Worm (Caenorhabditis elegans): ENCODE measurements around the gene dnc-2.

dnc-2 gene

DNA sequence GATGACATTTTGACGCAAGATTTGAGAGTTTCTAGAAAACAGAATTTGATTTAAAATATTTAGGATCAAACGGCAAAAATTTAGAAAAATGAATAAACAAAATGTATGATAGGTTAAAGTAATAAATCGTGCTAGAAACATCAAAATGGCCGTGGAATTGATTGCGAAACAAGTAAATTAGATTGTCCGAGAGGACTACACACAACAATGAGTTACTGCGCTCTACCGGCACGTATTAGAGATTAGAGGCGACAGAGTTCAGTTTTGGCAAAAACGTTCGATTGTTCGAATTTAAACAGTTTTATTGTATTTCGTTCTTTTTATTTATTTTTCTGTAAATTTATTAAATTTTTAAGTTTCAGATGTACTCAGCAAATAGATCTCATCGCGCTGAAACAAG lies at the start of gene dnc-2, which contains the start of gene bcl-7:
dnc-2 (minus strand) TSS at position 33 of the 400 bp plus-strand sequence.
bcl-7 (plus strand) TSS at position 363 of the 400 bp plus-strand sequence.
- TF ChIP-seq him-1 (tag; optimal IDR thresholded peaks at IDR 0.05) (no peak), dao-5 (tag; optimal IDR thresholded peaks at IDR 0.05) (no peak), W03F9.2 (tag; optimal IDR thresholded peaks at IDR 0.05) (peak; percentile 8)

- TF ChIP-seq W03F9.2 (tag; optimal IDR thresholded peaks at IDR 0.05): no peak
- no peak for TF ChIP-seq him-1 (tag; optimal IDR thresholded peaks at IDR 0.05)
These were observed 49.6 kb upstream of the dnc-2 start, which contains the start of gene mlp-1 for ce11 chrIII:5975005-5975730. TSS of gene mlp-1 (minus strand) at chrIII:5975055.

- TF ChIP-seq dao-5 (tag; optimal IDR thresholded peaks at IDR 0.05) (no peak), him-1 (tag; optimal IDR thresholded peaks at IDR 0.05) (no peak), W03F9.2 (tag; optimal IDR thresholded peaks at IDR 0.05) (no peak)
These were observed 42.1 kb upstream of the dnc-2 start for ce11 chrIII:5967640-5968039.

DNA sequence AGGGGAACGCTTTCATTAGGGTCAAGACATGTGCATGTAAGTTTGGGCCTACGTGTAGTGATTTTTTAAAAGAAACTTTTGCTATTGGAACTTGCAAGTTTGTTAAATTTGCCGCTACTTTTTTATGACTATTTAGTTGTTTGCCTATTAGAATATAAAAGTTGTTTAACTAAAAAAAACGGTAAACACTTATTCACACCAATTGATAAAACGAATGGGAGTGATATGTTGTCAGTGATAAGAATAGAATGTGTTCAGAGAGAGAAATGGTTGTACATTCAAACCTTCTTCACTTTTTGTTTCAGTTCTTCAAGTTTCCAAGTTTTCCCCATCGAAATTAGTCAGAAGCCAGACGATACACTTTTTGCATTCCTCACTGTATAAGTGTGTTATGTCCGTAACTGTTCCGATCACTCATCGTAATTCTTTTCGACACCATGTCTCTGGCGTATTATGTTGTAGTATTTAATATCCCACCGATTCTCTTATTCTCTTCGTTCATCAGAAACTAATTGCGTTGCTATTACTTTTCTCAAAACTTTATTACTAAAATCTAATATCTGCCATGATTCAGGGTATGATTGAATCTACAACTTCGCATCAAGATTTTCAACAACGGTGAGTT lies 40.4 kb upstream of the dnc-2 start, which contains the start of gene dct-6:
dct-6 (plus strand) TSS at position 575 of the 625 bp plus-strand sequence.
- TF ChIP-seq dao-5 (tag; optimal IDR thresholded peaks at IDR 0.05): no peak
- no peak for TF ChIP-seq W03F9.2 (tag; optimal IDR thresholded peaks at IDR 0.05)
- no peak for TF ChIP-seq him-1 (tag; optimal IDR thresholded peaks at IDR 0.05)

- no peak for TF ChIP-seq dao-5 (tag; optimal IDR thresholded peaks at IDR 0.05)
- TF ChIP-seq him-1 (tag; optimal IDR thresholded peaks at IDR 0.05): no peak
- TF ChIP-seq W03F9.2 (tag; optimal IDR thresholded peaks at IDR 0.05): no peak
These were observed 39.8 kb upstream of the dnc-2 start for ce11 chrIII:5965368-5965767.

ce11 chrIII:5964058-5964632 lies 38.6 kb upstream of the dnc-2 start:
- TF ChIP-seq him-1 (tag; optimal IDR thresholded peaks at IDR 0.05): no peak
- TF ChIP-seq dao-5 (tag; optimal IDR thresholded peaks at IDR 0.05): no peak
- TF ChIP-seq W03F9.2 (tag; optimal IDR thresholded peaks at IDR 0.05): no peak

DNA sequence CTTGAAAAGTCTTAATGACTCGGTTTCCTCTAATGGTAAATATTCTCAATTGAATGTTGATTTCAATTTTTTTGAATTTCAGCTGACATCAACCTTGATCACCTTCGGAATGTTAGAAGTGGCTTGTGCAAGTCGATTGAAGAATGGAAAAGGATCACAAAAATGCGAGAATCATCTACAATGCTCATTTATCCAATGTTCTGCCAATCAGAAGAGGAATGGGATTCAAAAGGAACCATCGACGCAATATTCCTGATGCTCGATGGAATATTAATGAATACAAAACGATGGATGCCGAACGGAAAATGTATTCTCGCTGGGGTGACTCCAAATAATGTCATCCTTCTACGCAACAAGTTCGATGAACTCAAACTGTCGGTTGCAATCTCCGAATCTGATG lies 36.0 kb upstream of the dnc-2 start:
- no peak for TF ChIP-seq W03F9.2 (tag; optimal IDR thresholded peaks at IDR 0.05)
- no peak for TF ChIP-seq dao-5 (tag; optimal IDR thresholded peaks at IDR 0.05)
- no peak for TF ChIP-seq him-1 (tag; optimal IDR thresholded peaks at IDR 0.05)

DNA sequence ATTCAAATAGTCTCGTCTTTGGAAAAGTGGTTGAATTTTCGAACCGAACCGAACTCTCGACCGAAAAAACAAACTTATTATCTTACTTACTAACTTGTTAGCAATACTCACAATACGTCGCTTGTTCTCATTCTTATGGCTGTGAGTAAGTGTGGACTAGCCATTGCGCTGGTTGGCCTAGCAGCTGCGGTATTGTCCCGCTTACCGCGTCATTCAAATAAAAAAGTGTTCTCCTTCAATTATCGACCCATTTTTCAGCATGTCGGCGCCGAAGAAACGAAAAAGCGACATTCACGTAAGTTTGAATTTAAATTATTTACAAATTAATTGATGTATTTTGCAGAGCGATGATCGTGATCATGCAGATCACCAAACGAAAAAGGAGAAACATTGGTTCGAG lies 33.5 kb upstream of the dnc-2 start:
- no peak for TF ChIP-seq W03F9.2 (tag; optimal IDR thresholded peaks at IDR 0.05)
- no peak for TF ChIP-seq him-1 (tag; optimal IDR thresholded peaks at IDR 0.05)
- TF ChIP-seq dao-5 (tag; optimal IDR thresholded peaks at IDR 0.05): no peak

DNA sequence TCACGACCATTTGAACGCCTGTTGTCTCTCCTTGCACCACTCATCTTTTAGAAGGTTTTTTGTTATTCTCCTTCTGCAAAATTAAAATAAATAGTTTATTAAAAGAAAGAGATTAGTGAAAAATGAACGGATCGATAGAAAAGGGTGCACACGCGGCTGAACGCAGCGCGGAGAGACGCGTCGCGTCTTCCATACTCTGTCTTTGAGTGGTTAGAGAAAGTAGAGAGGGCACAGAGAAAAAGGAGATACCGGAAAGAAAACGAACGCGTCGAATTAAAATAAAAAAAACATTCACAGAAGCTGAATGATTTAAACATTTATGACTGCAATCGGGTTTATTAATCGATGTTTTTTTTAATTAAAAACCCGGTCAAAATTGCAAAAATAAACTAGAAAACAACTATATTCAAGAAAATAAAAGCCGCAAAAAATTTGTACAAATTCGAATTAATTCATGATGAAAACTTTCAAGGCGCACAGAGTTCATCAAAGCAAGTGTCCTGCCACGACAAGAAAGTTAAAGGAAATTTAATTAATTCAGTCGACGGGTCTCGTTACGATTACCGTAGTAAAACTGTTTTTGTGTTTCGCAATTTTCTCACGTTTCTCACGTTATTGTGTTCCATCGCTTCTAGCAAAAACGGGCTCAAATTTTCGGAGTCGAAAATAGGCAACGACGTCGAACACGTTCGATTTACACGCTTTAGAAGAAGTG lies 32.8 kb upstream of the dnc-2 start, which contains the start of the genes nono-1 and nop-1:
nono-1 (minus strand) TSS at position 75 of the 715 bp plus-strand sequence.
nop-1 (plus strand) TSS at position 551 of the 715 bp plus-strand sequence.
- TF ChIP-seq W03F9.2 (tag; optimal IDR thresholded peaks at IDR 0.05): peak; percentile 51
- TF ChIP-seq him-1 (tag; optimal IDR thresholded peaks at IDR 0.05): no peak

ce11 chrIII:5953913-5954290 lies 28.3 kb upstream of the dnc-2 start:
- no peak for TF ChIP-seq dao-5 (tag; optimal IDR thresholded peaks at IDR 0.05)
- TF ChIP-seq W03F9.2 (tag; optimal IDR thresholded peaks at IDR 0.05): no peak
- no peak for TF ChIP-seq him-1 (tag; optimal IDR thresholded peaks at IDR 0.05)

- TF ChIP-seq him-1 (tag; optimal IDR thresholded peaks at IDR 0.05): no peak
- no peak for TF ChIP-seq dao-5 (tag; optimal IDR thresholded peaks at IDR 0.05)
- no peak for TF ChIP-seq W03F9.2 (tag; optimal IDR thresholded peaks at IDR 0.05)
These were observed 27.7 kb upstream of the dnc-2 start for ce11 chrIII:5953041-5953912.

DNA sequence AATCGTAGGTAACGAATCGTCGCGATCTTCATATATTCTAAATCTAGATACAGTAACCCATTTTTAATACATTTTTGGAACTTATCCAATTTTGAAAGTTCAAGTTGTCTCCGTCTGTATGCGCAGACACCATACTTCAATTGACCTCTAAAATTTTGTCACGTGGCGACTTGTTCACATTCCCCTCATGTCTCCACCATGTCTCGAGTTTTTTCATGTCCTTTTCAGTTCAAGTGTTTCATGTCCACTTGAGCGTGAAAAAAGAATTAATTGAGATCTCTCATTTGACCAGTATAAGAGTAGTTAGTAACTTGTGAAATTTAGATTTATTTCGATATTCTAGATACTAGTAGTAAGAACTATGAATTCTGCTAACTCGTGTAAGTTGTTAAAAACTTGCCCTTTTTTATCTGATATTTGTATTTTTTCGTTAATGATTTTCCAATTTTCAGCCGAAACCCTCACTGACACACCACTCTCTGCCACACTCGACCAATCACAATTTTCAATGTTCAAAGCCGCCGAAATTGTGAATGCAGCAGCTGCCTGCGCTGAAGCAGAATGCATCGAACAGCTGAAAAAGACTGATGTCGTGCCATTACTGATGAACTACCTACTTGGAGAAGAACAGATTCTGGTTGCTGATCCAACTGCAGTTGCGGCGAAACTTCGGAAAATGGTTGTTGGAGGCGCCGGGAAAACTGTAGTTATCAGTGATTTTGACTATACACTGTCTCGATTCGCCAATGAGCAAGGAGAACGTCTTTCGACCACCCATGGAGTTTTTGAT lies 26.2 kb upstream of the dnc-2 start:
- TF ChIP-seq W03F9.2 (tag; optimal IDR thresholded peaks at IDR 0.05) (no peak), dao-5 (tag; optimal IDR thresholded peaks at IDR 0.05) (no peak), him-1 (tag; optimal IDR thresholded peaks at IDR 0.05) (no peak)

Data from whole organism, L4/young adult.